Worm (Caenorhabditis elegans): ENCODE data around the gene C07A9.12.
A peak's percentile ranks its signal among the peaks of the same experiment; 100 is the strongest.

The C07A9.12 gene

ce11 chrIII:9705157-9705905, 22.0 kb downstream of the C07A9.12 start:
- TF ChIP-seq blmp-1 (tag; optimal IDR thresholded peaks at IDR 0.05) = peak; percentile 41
- TF ChIP-seq nhr-84 (tag; optimal IDR thresholded peaks at IDR 0.05) = no peak

- no peak for TF ChIP-seq jun-1 (tag; optimal IDR thresholded peaks at IDR 0.05)
- TF ChIP-seq fkh-10 (GFP tag; optimal IDR thresholded peaks at IDR 0.05) = no peak
- TF ChIP-seq ztf-11 (tag; optimal IDR thresholded peaks at IDR 0.05) = no peak
- peak; percentile 1 for TF ChIP-seq lin-14 (GFP tag; optimal IDR thresholded peaks at IDR 0.05)
- no peak for TF ChIP-seq hlh-17 (GFP tag; optimal IDR thresholded peaks at IDR 0.05; ENCODE audit: borderline replicate concordance)
- TF ChIP-seq nhr-11 (tag; optimal IDR thresholded peaks at IDR 0.05) = no peak
- TF ChIP-seq mdl-1 (tag; optimal IDR thresholded peaks at IDR 0.05) = no peak
- no peak for TF ChIP-seq hlh-4 (tag; optimal IDR thresholded peaks at IDR 0.05)
- no peak for TF ChIP-seq efl-1 (optimal IDR thresholded peaks at IDR 0.05)
- peak in 1 of 2 experiments; percentile 51 for TF ChIP-seq efl-1 (GFP tag; optimal IDR thresholded peaks at IDR 0.05 in 1 of 2)
Measured at ce11 chrIII:9704606-9704938, 22.8 kb downstream of the C07A9.12 start.

- no peak for TF ChIP-seq nhr-90 (tag; optimal IDR thresholded peaks at IDR 0.05; ENCODE audit: poor library complexity)
- peak in 1 of 2 experiments; percentile 67 for TF ChIP-seq lsy-2 (tag; optimal IDR thresholded peaks at IDR 0.05)
- TF ChIP-seq sup-37 (GFP tag; optimal IDR thresholded peaks at IDR 0.05) = no peak
- TF ChIP-seq mab-9 (GFP tag; IDR thresholded peaks at IDR 0.05) = peak; percentile 31; the same call in 1 of the 2 replicates
- peak; percentile 33 for TF ChIP-seq skn-1 (tag; optimal IDR thresholded peaks at IDR 0.05)
- peak; percentile 55 for TF ChIP-seq mep-1 (tag; optimal IDR thresholded peaks at IDR 0.05)
- TF ChIP-seq ces-1 (GFP tag; optimal IDR thresholded peaks at IDR 0.05) = no peak
- TF ChIP-seq grh-1 (GFP tag; IDR thresholded peaks at IDR 0.05) = no peak
- no peak for TF ChIP-seq C04F5.9 (tag; optimal IDR thresholded peaks at IDR 0.05)
- peak; percentile 38 for TF ChIP-seq fkh-10 (GFP tag; optimal IDR thresholded peaks at IDR 0.05)
- no peak for TF ChIP-seq ama-1 (optimal IDR thresholded peaks at IDR 0.05)
- peak; percentile 14 for TF ChIP-seq F16B12.6 (tag; optimal IDR thresholded peaks at IDR 0.05)
- TF ChIP-seq alr-1 (tag; optimal IDR thresholded peaks at IDR 0.05; ENCODE audit: borderline replicate concordance) = no peak
- no peak for TF ChIP-seq snpc-4 (tag; optimal IDR thresholded peaks at IDR 0.05)
- no peak for TF ChIP-seq unc-30 (tag; optimal IDR thresholded peaks at IDR 0.05)
- no peak for TF ChIP-seq ceh-90 (tag; optimal IDR thresholded peaks at IDR 0.05)
- peak; percentile 37 for TF ChIP-seq snu-23 (GFP tag; optimal IDR thresholded peaks at IDR 0.05)
- TF ChIP-seq jun-1 (tag; optimal IDR thresholded peaks at IDR 0.05) = no peak
- no peak for TF ChIP-seq fkh-4 (tag; optimal IDR thresholded peaks at IDR 0.05; ENCODE audit: borderline replicate concordance)
- TF ChIP-seq dpl-1 (GFP tag; optimal IDR thresholded peaks at IDR 0.05) = peak in 1 of 3 experiments; percentile 6
- TF ChIP-seq hpl-2 (GFP tag; optimal IDR thresholded peaks at IDR 0.05) = no peak
- no peak for TF ChIP-seq lir-3 (tag; optimal IDR thresholded peaks at IDR 0.05; ENCODE audit: poor library complexity)
- TF ChIP-seq unc-86 (tag; optimal IDR thresholded peaks at IDR 0.05) = peak; percentile 59
- no peak for TF ChIP-seq pax-3 (tag; optimal IDR thresholded peaks at IDR 0.05)
- peak; percentile 33 for TF ChIP-seq rnt-1 (tag; optimal IDR thresholded peaks at IDR 0.05)
- no peak for TF ChIP-seq mef-2 (tag; optimal IDR thresholded peaks at IDR 0.05)
- no peak for TF ChIP-seq unc-98 (GFP tag; IDR thresholded peaks at IDR 0.05)
- no peak for TF ChIP-seq zip-4 (GFP tag; optimal IDR thresholded peaks at IDR 0.05)
- TF ChIP-seq nhr-47 (tag; optimal IDR thresholded peaks at IDR 0.05) = peak; percentile 62
- TF ChIP-seq irx-1 (tag; optimal IDR thresholded peaks at IDR 0.05) = no peak
- TF ChIP-seq lin-14 (GFP tag; optimal IDR thresholded peaks at IDR 0.05) = peak; percentile 89
- peak; percentile 62 for TF ChIP-seq tbx-2 (tag; optimal IDR thresholded peaks at IDR 0.05)
- 0 out of 2 replicates have a peak, but pooled peaks have one; percentile 8 for TF ChIP-seq nhr-19 (GFP tag; conservative IDR thresholded peaks at IDR 0.05)
- TF ChIP-seq efl-1 (optimal IDR thresholded peaks at IDR 0.05) = no peak
- TF ChIP-seq efl-1 (GFP tag; optimal IDR thresholded peaks at IDR 0.05 in 1 of 2) = peak in 1 of 2 experiments; percentile 61
- TF ChIP-seq C16A3.4 (tag; optimal IDR thresholded peaks at IDR 0.05) = no peak
- no peak for TF ChIP-seq aly-2 (tag; optimal IDR thresholded peaks at IDR 0.05)
- TF ChIP-seq ceh-8 (GFP tag; optimal IDR thresholded peaks at IDR 0.05) = peak; percentile 70
- no peak for TF ChIP-seq hlh-4 (tag; optimal IDR thresholded peaks at IDR 0.05)
Measured at ce11 chrIII:9703747-9704605, 23.4 kb downstream of the C07A9.12 start.
